Worm (Caenorhabditis elegans) whole organism, early embryonic: ENCODE results near the gene cyn-17.

Experiments
- B0310.2 ChIP-seq: sonication (generic microtip); optimal IDR thresholded peaks from 2 replicates; lab custom pipeline; 2016; ENCODE audit warnings: mild to moderate bottlenecking, missing genetic modification characterization, missing compliant biosample characterization
- F13C5.2 ChIP-seq: sonication (generic microtip); optimal IDR thresholded peaks from 2 replicates; lab custom pipeline; 2017; ENCODE audit warnings: mild to moderate bottlenecking, missing genetic modification characterization, inconsistent platforms, missing compliant biosample characterization
- aly-1 ChIP-seq: sonication (generic microtip); optimal IDR thresholded peaks from 2 replicates; lab custom pipeline; 2016; ENCODE audit warnings: missing genetic modification characterization, missing compliant biosample characterization
- ama-1 ChIP-seq: fragments of 150-350 bp; optimal IDR thresholded peaks from 2 replicates; lab custom pipeline; 2014
- ceh-13 ChIP-seq: fragments of 200-800 bp; sonication (Bioruptor generic); optimal IDR thresholded peaks from 2 replicates; lab custom pipeline; 2018; ENCODE audit warnings: mild to moderate bottlenecking, missing genetic modification characterization, missing compliant biosample characterization
- ceh-36 ChIP-seq: sonication (generic microtip); optimal IDR thresholded peaks from 2 replicates; lab custom pipeline; 2016; ENCODE audit warnings: missing genetic modification characterization, inconsistent platforms, missing compliant biosample characterization
- ets-7 ChIP-seq: sonication (generic microtip); optimal IDR thresholded peaks from 2 replicates; lab custom pipeline; 2016; ENCODE audit warnings: missing genotype, missing genetic modification characterization, missing compliant biosample characterization
- flt-1 ChIP-seq: fragments of 200-800 bp; sonication (Bioruptor generic); IDR thresholded peaks from 2 replicates; pipeline ENCODE4 v1.3.6; 2022; ENCODE audit warnings: missing genetic modification characterization, missing compliant biosample characterization
- hmbx-1 ChIP-seq: sonication (generic microtip); optimal IDR thresholded peaks from 2 replicates; lab custom pipeline; 2016; ENCODE audit warnings: mild to moderate bottlenecking, missing genetic modification characterization, missing compliant biosample characterization
- hmg-4 ChIP-seq: fragments of 200-800 bp; sonication (Bioruptor generic); optimal IDR thresholded peaks from 2 replicates; lab custom pipeline; 2018; ENCODE audit warnings: mild to moderate bottlenecking, missing genetic modification characterization, missing compliant biosample characterization
- hnd-1 ChIP-seq: sonication (generic microtip); optimal IDR thresholded peaks from 2 replicates; lab custom pipeline; 2016; ENCODE audit warnings: missing genetic modification characterization, missing compliant biosample characterization
- pes-1 ChIP-seq: fragments of 200-800 bp; sonication (Bioruptor generic); IDR thresholded peaks from 2 replicates; pipeline ENCODE4 v1.3.6; 2022; ENCODE audit warnings: missing genetic modification reagents, missing genetic modification characterization, missing compliant biosample characterization
- scrt-1 ChIP-seq: fragments of 200-800 bp; sonication (Bioruptor generic); IDR thresholded peaks from 2 replicates; pipeline ENCODE4 v1.3.6; 2022; ENCODE audit warnings: missing genetic modification characterization, missing compliant biosample characterization
- sea-1 ChIP-seq: fragments of 200-800 bp; sonication (Bioruptor generic); conservative IDR thresholded peaks from 2 replicates; pipeline ENCODE4 v1.3.6; 2022; ENCODE audit warnings: missing genetic modification characterization, missing compliant biosample characterization
- tbx-11 ChIP-seq: fragments of 200-800 bp; sonication (Bioruptor generic); IDR thresholded peaks from 2 replicates; pipeline ENCODE4 v1.3.6; 2022; ENCODE audit warnings: missing genetic modification characterization, missing compliant biosample characterization
- tbx-37 ChIP-seq: fragments of 200-800 bp; sonication (Bioruptor generic); conservative IDR thresholded peaks from 2 replicates; pipeline ENCODE4 v1.3.6; 2022; ENCODE audit warnings: missing genetic modification reagents, missing genetic modification characterization, missing compliant biosample characterization
- tra-4 ChIP-seq: sonication (generic microtip); optimal IDR thresholded peaks from 2 replicates; lab custom pipeline; 2017; ENCODE audit warnings: missing genetic modification characterization, missing compliant biosample characterization

Gene cyn-17

ce11 chrV:5765081-5765480 lies 34.4 kb upstream of the cyn-17 start, which contains the start of gene pgph-2:
TSS of gene pgph-2 (plus strand) at chrV:5765127.
- TF ChIP-seq scrt-1 (GFP tag; lab: Robert Waterston, UW), result no peak
- no peak for TF ChIP-seq hnd-1 (tag; lab: Kevin White, UChicago)
- no peak for TF ChIP-seq pes-1 (GFP tag; lab: Robert Waterston, UW)
- no peak for TF ChIP-seq ceh-36
- TF ChIP-seq tra-4 (tag; lab: Kevin White, UChicago), result no peak
- TF ChIP-seq hmbx-1 (tag; lab: Kevin White, UChicago), result no peak
- TF ChIP-seq B0310.2 (tag; lab: Kevin White, UChicago), result no peak
- no peak for TF ChIP-seq sea-1 (GFP tag; lab: Robert Waterston, UW)
- TF ChIP-seq tbx-37 (GFP tag; lab: Robert Waterston, UW), result no peak
- no peak for TF ChIP-seq tbx-11
- no peak for TF ChIP-seq ets-7
- TF ChIP-seq ceh-13, result no peak
- TF ChIP-seq ama-1 (lab: Kevin White, UChicago), result no peak
- no peak for TF ChIP-seq hmg-4 (GFP tag; lab: Kevin White, UChicago)
- no peak for TF ChIP-seq F13C5.2 (tag; lab: Kevin White, UChicago)
- TF ChIP-seq aly-1 (tag; lab: Kevin White, UChicago), result no peak
- no peak for TF ChIP-seq flt-1

- TF ChIP-seq tra-4 (tag; lab: Kevin White, UChicago), result no peak
Observed at ce11 chrV:5768292-5768695, 31.2 kb upstream of the cyn-17 start.

ce11 chrV:5769500-5769899 lies 30.0 kb upstream of the cyn-17 start:
- TF ChIP-seq hmg-4 (GFP tag; lab: Kevin White, UChicago) (no peak), hmbx-1 (tag; lab: Kevin White, UChicago) (no peak), tra-4 (tag; lab: Kevin White, UChicago) (no peak), tbx-37 (GFP tag; lab: Robert Waterston, UW) (no peak), hnd-1 (tag; lab: Kevin White, UChicago) (no peak), ama-1 (lab: Kevin White, UChicago) (no peak), scrt-1 (GFP tag; lab: Robert Waterston, UW) (no peak), sea-1 (GFP tag; lab: Robert Waterston, UW) (no peak), flt-1 (no peak), tbx-11 (no peak), B0310.2 (tag; lab: Kevin White, UChicago) (no peak), pes-1 (GFP tag; lab: Robert Waterston, UW) (no peak), F13C5.2 (tag; lab: Kevin White, UChicago) (no peak), ceh-13 (no peak), ceh-36 (no peak), ets-7 (no peak), aly-1 (tag; lab: Kevin White, UChicago) (no peak)

- TF ChIP-seq hmg-4 (GFP tag; lab: Kevin White, UChicago) (no peak), hnd-1 (tag; lab: Kevin White, UChicago) (no peak), tra-4 (tag; lab: Kevin White, UChicago) (no peak), aly-1 (tag; lab: Kevin White, UChicago) (no peak), tbx-37 (GFP tag; lab: Robert Waterston, UW) (no peak), hmbx-1 (tag; lab: Kevin White, UChicago) (no peak), ets-7 (no peak), flt-1 (no peak), B0310.2 (tag; lab: Kevin White, UChicago) (no peak), tbx-11 (no peak), pes-1 (GFP tag; lab: Robert Waterston, UW) (no peak), sea-1 (GFP tag; lab: Robert Waterston, UW) (no peak), ceh-13 (no peak), ama-1 (lab: Kevin White, UChicago) (no peak), ceh-36 (no peak), F13C5.2 (tag; lab: Kevin White, UChicago) (no peak), scrt-1 (GFP tag; lab: Robert Waterston, UW) (no peak)
Observed at ce11 chrV:5769999-5770398, 29.5 kb upstream of the cyn-17 start.

ce11 chrV:5771627-5772026 lies 27.8 kb upstream of the cyn-17 start, which contains the start of gene F44E7.3:
TSS of gene F44E7.3 (plus strand) at chrV:5771945.
- TF ChIP-seq hmg-4 (GFP tag; lab: Kevin White, UChicago) (no peak), ama-1 (lab: Kevin White, UChicago) (no peak), B0310.2 (tag; lab: Kevin White, UChicago) (no peak), pes-1 (GFP tag; lab: Robert Waterston, UW) (no peak), ets-7 (no peak), flt-1 (no peak), scrt-1 (GFP tag; lab: Robert Waterston, UW) (no peak), sea-1 (GFP tag; lab: Robert Waterston, UW) (no peak), ceh-13 (no peak), tbx-37 (GFP tag; lab: Robert Waterston, UW) (no peak), hmbx-1 (tag; lab: Kevin White, UChicago) (no peak), tbx-11 (no peak), ceh-36 (no peak), tra-4 (tag; lab: Kevin White, UChicago) (no peak), aly-1 (tag; lab: Kevin White, UChicago) (no peak), F13C5.2 (tag; lab: Kevin White, UChicago) (no peak), hnd-1 (tag; lab: Kevin White, UChicago) (no peak)

- TF ChIP-seq hnd-1 (tag; lab: Kevin White, UChicago) (no peak), hmbx-1 (tag; lab: Kevin White, UChicago) (no peak), ceh-36 (no peak), ets-7 (no peak), B0310.2 (tag; lab: Kevin White, UChicago) (no peak), tra-4 (tag; lab: Kevin White, UChicago) (no peak), flt-1 (no peak), ceh-13 (no peak), pes-1 (GFP tag; lab: Robert Waterston, UW) (no peak), hmg-4 (GFP tag; lab: Kevin White, UChicago) (no peak), F13C5.2 (tag; lab: Kevin White, UChicago) (no peak), ama-1 (lab: Kevin White, UChicago) (no peak), scrt-1 (GFP tag; lab: Robert Waterston, UW) (no peak), sea-1 (GFP tag; lab: Robert Waterston, UW) (no peak), tbx-37 (GFP tag; lab: Robert Waterston, UW) (no peak), tbx-11 (no peak), aly-1 (tag; lab: Kevin White, UChicago) (no peak)
Observed at ce11 chrV:5772503-5772902, 27.0 kb upstream of the cyn-17 start.

- TF ChIP-seq hmbx-1 (tag; lab: Kevin White, UChicago) (no peak), ceh-13 (no peak), tbx-11 (no peak), aly-1 (tag; lab: Kevin White, UChicago) (no peak), ets-7 (no peak), flt-1 (no peak), tbx-37 (GFP tag; lab: Robert Waterston, UW) (no peak), pes-1 (GFP tag; lab: Robert Waterston, UW) (no peak), F13C5.2 (tag; lab: Kevin White, UChicago) (no peak), hmg-4 (GFP tag; lab: Kevin White, UChicago) (no peak), ceh-36 (no peak), hnd-1 (tag; lab: Kevin White, UChicago) (no peak)
Observed at ce11 chrV:5774137-5774536, 25.3 kb upstream of the cyn-17 start.
